Fruit fly (Drosophila melanogaster) whole organism, adult: ENCODE measurements around the gene Cad99C.
A peak's percentile ranks its signal among the peaks of the same experiment; 100 is the strongest.

Experiments used
- CG11617 ChIP-seq: fragments of 200-800 bp; sonication (Bioruptor generic); optimal IDR thresholded peaks from 2 replicates; lab custom pipeline; 2017; ENCODE audit warnings: mild to moderate bottlenecking, missing biosample characterization, missing genetic modification reagents, missing genetic modification characterization
- CG12768 ChIP-seq: fragments of 200-800 bp; sonication (Bioruptor generic); optimal IDR thresholded peaks from 2 replicates; lab custom pipeline; 2017; ENCODE audit warnings: missing biosample characterization, missing genetic modification characterization, mild to moderate bottlenecking, moderate library complexity, missing genetic modification reagents
- CG14711 ChIP-seq: fragments of 200-800 bp; sonication (Bioruptor generic); optimal IDR thresholded peaks from 2 replicates; lab custom pipeline; 2018; ENCODE audit warnings: missing biosample characterization, mild to moderate bottlenecking, missing genetic modification characterization, moderate library complexity
- CG1620 ChIP-seq: fragments of 200-800 bp; sonication (Bioruptor generic); optimal IDR thresholded peaks from 2 replicates; lab custom pipeline; 2016; ENCODE audit warnings: missing biosample characterization, missing genetic modification characterization
- CG33017 ChIP-seq: fragments of 200-800 bp; sonication (Bioruptor generic); optimal IDR thresholded peaks from 2 replicates; lab custom pipeline; 2018; ENCODE audit warnings: missing biosample characterization, mild to moderate bottlenecking, missing genetic modification characterization, moderate library complexity
- CG5204 ChIP-seq: fragments of 200-800 bp; sonication (Bioruptor generic); optimal IDR thresholded peaks from 2 replicates; lab custom pipeline; 2016; ENCODE audit warnings: missing biosample characterization, missing genetic modification characterization
- CG7045 ChIP-seq: fragments of 200-800 bp; sonication (Bioruptor generic); optimal IDR thresholded peaks from 2 replicates; lab custom pipeline; 2017; ENCODE audit warnings: missing biosample characterization, mild to moderate bottlenecking, missing genetic modification characterization
- CG7101 ChIP-seq: fragments of 200-800 bp; sonication (Bioruptor generic); optimal IDR thresholded peaks from 2 replicates; lab custom pipeline; 2018; ENCODE audit warnings: missing biosample characterization, mild to moderate bottlenecking, missing genetic modification characterization, moderate library complexity
- Clk ChIP-seq: fragments of 200-800 bp; sonication (Bioruptor generic); optimal IDR thresholded peaks from 2 replicates; lab custom pipeline; 2017; ENCODE audit warnings: missing biosample characterization, missing genetic modification characterization
- Crg-1 ChIP-seq: fragments of 200-800 bp; sonication (Bioruptor generic); optimal IDR thresholded peaks from 2 replicates; lab custom pipeline; 2016; ENCODE audit warnings: missing biosample characterization, missing genetic modification characterization
- Hr96 ChIP-seq: fragments of 200-800 bp; sonication (Bioruptor generic); optimal IDR thresholded peaks from 2 replicates; lab custom pipeline; 2016; ENCODE audit warnings: missing biosample characterization, missing genetic modification characterization
- Mnt ChIP-seq: fragments of 200-800 bp; sonication (Bioruptor generic); optimal IDR thresholded peaks from 2 replicates; lab custom pipeline; 2016; ENCODE audit warnings: missing biosample characterization, mild to moderate bottlenecking, missing genetic modification characterization
- bab1 ChIP-seq: fragments of 200-800 bp; sonication (Bioruptor generic); optimal IDR thresholded peaks from 3 replicates; lab custom pipeline; 2019; ENCODE audit warnings: missing biosample characterization, mild to moderate bottlenecking, missing genetic modification characterization, moderate library complexity
- cic ChIP-seq: fragments of 200-800 bp; sonication (Bioruptor generic); optimal IDR thresholded peaks from 2 replicates; lab custom pipeline; 2017; ENCODE audit warnings: missing biosample characterization, mild to moderate bottlenecking, missing genetic modification characterization, moderate library complexity
- cnc ChIP-seq, 2 experiments: fragments of >200 bp; optimal IDR thresholded peaks; 2 replicates each; lab custom pipeline; 2017
- kay ChIP-seq: fragments of 200-800 bp; sonication (Bioruptor generic); peaks from one replicate; lab custom pipeline; 2016; ENCODE audit warnings: missing biosample characterization, missing genetic modification characterization, borderline replicate concordance
- ovo ChIP-seq: fragments of 200-800 bp; sonication (Bioruptor generic); optimal IDR thresholded peaks from 2 replicates; lab custom pipeline; 2016; ENCODE audit warnings: missing biosample characterization, missing genetic modification characterization
- pad ChIP-seq: fragments of 200-800 bp; sonication (Bioruptor generic); optimal IDR thresholded peaks from 3 replicates; lab custom pipeline; 2017; ENCODE audit warnings: missing biosample characterization, missing genetic modification characterization, mild to moderate bottlenecking, moderate library complexity, missing genetic modification reagents
- tj ChIP-seq: fragments of 200-800 bp; sonication (Bioruptor generic); optimal IDR thresholded peaks from 3 replicates; lab custom pipeline; 2017; ENCODE audit warnings: missing biosample characterization, mild to moderate bottlenecking, missing genetic modification characterization, moderate library complexity
- toe ChIP-seq: fragments of 200-800 bp; sonication (Bioruptor generic); optimal IDR thresholded peaks from 2 replicates; lab custom pipeline; 2016; ENCODE audit warnings: missing biosample characterization, missing genetic modification characterization

Cad99C gene

dm6 chr3R:29834759-29835709 lies 6.4 kb upstream of the Cad99C start, which contains the start of gene Atg16:
TSS of gene Atg16 (minus strand) at chr3R:29835101.
- TF ChIP-seq cic (GFP tag; lab: Kevin White, UChicago) (no peak), bab1 (GFP tag; lab: Kevin White, UChicago) (peak; percentile 7), tj (GFP tag; lab: Kevin White, UChicago) (no peak), pad (peak; percentile 50), CG5204 (peak; percentile 30), kay (GFP tag; lab: Kevin White, UChicago) (peak; percentile 49), CG1620 (GFP tag; lab: Kevin White, UChicago) (peak; percentile 50), toe (GFP tag; lab: Kevin White, UChicago) (peak; percentile 31), Mnt (GFP tag; lab: Kevin White, UChicago) (no peak), CG33017 (tag; lab: Kevin White, UChicago) (no peak), Crg-1 (GFP tag; lab: Kevin White, UChicago) (peak; percentile 27), CG7101 (peak; percentile 4), CG12768 (GFP tag; lab: Kevin White, UChicago) (peak; percentile 10), CG11617 (peak; percentile 19), CG14711 (tag; lab: Kevin White, UChicago) (no peak)

dm6 chr3R:29835710-29836049 lies 5.8 kb upstream of the Cad99C start, which contains the start of gene Prtl99C:
TSS of gene Prtl99C (plus strand) at chr3R:29835950.
- TF ChIP-seq bab1 (GFP tag; lab: Kevin White, UChicago) (no peak), cnc (optimal IDR thresholded peaks at IDR 0.05; lab: Kevin White, UChicago) (no peak), ovo (no peak)

dm6 chr3R:29836188-29836587 lies 5.3 kb upstream of the Cad99C start, which contains the start of gene CG42592:
TSS of gene CG42592 (minus strand) at chr3R:29836288.
- TF ChIP-seq CG5204 = no peak

dm6 chr3R:29837771-29838170 lies 3.7 kb upstream of the Cad99C start:
- no peak for TF ChIP-seq CG1620 (GFP tag; lab: Kevin White, UChicago)
- no peak for TF ChIP-seq CG12768 (GFP tag; lab: Kevin White, UChicago)
- TF ChIP-seq toe (GFP tag; lab: Kevin White, UChicago) = no peak
- TF ChIP-seq CG7045 (GFP tag; lab: Kevin White, UChicago) = no peak
- TF ChIP-seq kay (GFP tag; lab: Kevin White, UChicago) = no peak
- no peak for TF ChIP-seq Clk (GFP tag; lab: Kevin White, UChicago)
- TF ChIP-seq CG5204 = no peak
- no peak for TF ChIP-seq Mnt (GFP tag; lab: Kevin White, UChicago)

dm6 chr3R:29838751-29839150 lies 2.7 kb upstream of the Cad99C start:
- TF ChIP-seq tj (GFP tag; lab: Kevin White, UChicago) (no peak), Crg-1 (GFP tag; lab: Kevin White, UChicago) (no peak), CG5204 (no peak), bab1 (GFP tag; lab: Kevin White, UChicago) (no peak), Clk (GFP tag; lab: Kevin White, UChicago) (no peak), Mnt (GFP tag; lab: Kevin White, UChicago) (no peak), CG11617 (no peak), CG12768 (GFP tag; lab: Kevin White, UChicago) (no peak), CG7101 (no peak), cic (GFP tag; lab: Kevin White, UChicago) (no peak), CG7045 (GFP tag; lab: Kevin White, UChicago) (no peak), Hr96 (no peak), toe (GFP tag; lab: Kevin White, UChicago) (no peak), pad (no peak), kay (GFP tag; lab: Kevin White, UChicago) (no peak), cnc (optimal IDR thresholded peaks at IDR 0.05; lab: Kevin White, UChicago) (no peak), CG14711 (tag; lab: Kevin White, UChicago) (no peak), CG1620 (GFP tag; lab: Kevin White, UChicago) (no peak), CG33017 (tag; lab: Kevin White, UChicago) (no peak), ovo (no peak)

dm6 chr3R:29839707-29840311 lies 1.6 kb upstream of the Cad99C start:
- TF ChIP-seq Crg-1 (GFP tag; lab: Kevin White, UChicago) (no peak), CG14711 (tag; lab: Kevin White, UChicago) (no peak), CG12768 (GFP tag; lab: Kevin White, UChicago) (no peak), tj (GFP tag; lab: Kevin White, UChicago) (peak; percentile 95), cnc (optimal IDR thresholded peaks at IDR 0.05; lab: Kevin White, UChicago) (no peak), CG1620 (GFP tag; lab: Kevin White, UChicago) (no peak), bab1 (GFP tag; lab: Kevin White, UChicago) (peak; percentile 56)
